Fruit fly (Drosophila melanogaster): ENCODE data around the gene Mulk.

Mulk gene

DNA sequence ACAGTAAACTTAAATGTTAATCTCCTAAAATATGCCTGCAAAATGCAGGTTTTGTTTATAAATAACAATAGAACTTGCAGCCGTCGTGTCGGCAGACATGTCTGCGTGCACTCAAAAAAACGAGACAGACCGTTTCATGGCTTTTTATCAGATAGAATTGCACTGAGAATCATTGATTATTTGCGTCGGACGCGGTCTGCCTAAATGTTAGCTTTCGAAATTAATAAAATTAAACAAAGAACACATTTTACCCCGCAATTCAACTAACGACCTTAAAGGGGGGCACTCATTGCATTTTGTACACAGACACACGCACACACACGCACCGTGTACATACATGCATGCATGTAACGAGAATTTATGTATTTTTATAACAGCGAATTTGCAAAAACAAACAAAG is 7.0 kb downstream of the Mulk start (continued):
- peak; percentile 38; the same call in 1 of the 2 replicates for TF ChIP-seq E2f1 (GFP tag; IDR thresholded peaks at IDR 0.05)
- TF ChIP-seq fu2 (GFP tag; optimal IDR thresholded peaks at IDR 0.05) = no peak
- no peak for TF ChIP-seq ssp (GFP tag; IDR thresholded peaks at IDR 0.05)
- no peak for TF ChIP-seq cato (GFP tag; optimal IDR thresholded peaks at IDR 0.05; ENCODE audit: borderline replicate concordance)
- no peak for TF ChIP-seq CG10274 (GFP tag; optimal IDR thresholded peaks at IDR 0.05)
- peak; percentile 24 for TF ChIP-seq MESR4 (GFP tag; optimal IDR thresholded peaks at IDR 0.05)
- no peak for TF ChIP-seq CG11560 (tag; IDR thresholded peaks at IDR 0.05)
- no peak for TF ChIP-seq toy (GFP tag; IDR thresholded peaks at IDR 0.05)
- no peak for TF ChIP-seq Jarid2 (GFP tag; optimal IDR thresholded peaks at IDR 0.05)
- no peak for TF ChIP-seq zfh2 (GFP tag; optimal IDR thresholded peaks at IDR 0.05)
- no peak for TF ChIP-seq CG14050 (GFP tag; IDR thresholded peaks at IDR 0.05)
- TF ChIP-seq sens (GFP tag) = peak; percentile 93
- peak; percentile 42 for TF ChIP-seq chn (GFP tag; optimal IDR thresholded peaks at IDR 0.05)
- no peak for TF ChIP-seq pnt (GFP tag; optimal IDR thresholded peaks at IDR 0.05)
- TF ChIP-seq tin (GFP tag; optimal IDR thresholded peaks at IDR 0.05) = no peak
- TF ChIP-seq HLH4C (GFP tag; IDR thresholded peaks at IDR 0.05; ENCODE audit: partially characterized antibody) = no peak
- no peak for TF ChIP-seq CG7839 (tag; optimal IDR thresholded peaks at IDR 0.05)
- no peak for TF ChIP-seq Rfx (GFP tag; IDR thresholded peaks at IDR 0.05)
- TF ChIP-seq D19A (tag; optimal IDR thresholded peaks at IDR 0.05) = no peak
- TF ChIP-seq CG32772 (GFP tag; IDR thresholded peaks at IDR 0.05) = no peak
- TF ChIP-seq eve (GFP tag; optimal IDR thresholded peaks at IDR 0.05) = peak in 1 of 2 experiments; percentile 81
- no peak for TF ChIP-seq CG4328 (GFP tag; optimal IDR thresholded peaks at IDR 0.05)
- peak; percentile 1 for TF ChIP-seq en (GFP tag; optimal IDR thresholded peaks at IDR 0.05)
- no peak for TF ChIP-seq CG10462 (GFP tag; optimal IDR thresholded peaks at IDR 0.05)
- TF ChIP-seq CG15479 (GFP tag; optimal IDR thresholded peaks at IDR 0.05) = no peak
- TF ChIP-seq da (GFP tag; optimal IDR thresholded peaks at IDR 0.05) = no peak
- TF ChIP-seq abd-A (tag; optimal IDR thresholded peaks at IDR 0.05) = no peak
- TF ChIP-seq trem (tag; optimal IDR thresholded peaks at IDR 0.05) = no peak
- peak in 1 of 2 experiments; percentile 47 for TF ChIP-seq Pdp1 (GFP tag; optimal IDR thresholded peaks at IDR 0.05)
- TF ChIP-seq CG7357 (GFP tag; IDR thresholded peaks at IDR 0.05) = 0 out of 3 replicates have a peak, but pooled peaks have one; percentile 13
- peak; percentile 28 for TF ChIP-seq phol (tag; optimal IDR thresholded peaks at IDR 0.05)
- no peak for TF ChIP-seq schlank (tag; optimal IDR thresholded peaks at IDR 0.05)
- no peak for TF ChIP-seq CG3847 (GFP tag; IDR thresholded peaks at IDR 0.05)
- no peak for TF ChIP-seq CrebB (tag; optimal IDR thresholded peaks at IDR 0.05)
- no peak for TF ChIP-seq Hr78 (GFP tag; optimal IDR thresholded peaks at IDR 0.05)
- TF ChIP-seq crp (GFP tag; optimal IDR thresholded peaks at IDR 0.05) = no peak
- peak; percentile 14 for TF ChIP-seq Chrac-16 (GFP tag; optimal IDR thresholded peaks at IDR 0.05)
- TF ChIP-seq CG14441 (GFP tag; IDR thresholded peaks at IDR 0.05) = peak; percentile 41; the same call in 1 of the 2 replicates
- TF ChIP-seq Gug (GFP tag; IDR thresholded peaks at IDR 0.05) = no peak
- no peak for TF ChIP-seq Doc2 (GFP tag; IDR thresholded peaks at IDR 0.05)
- TF ChIP-seq HmgZ (tag; optimal IDR thresholded peaks at IDR 0.05) = no peak
- TF ChIP-seq CG4282 (GFP tag; optimal IDR thresholded peaks at IDR 0.05) = no peak
- TF ChIP-seq maf-S (GFP tag; optimal IDR thresholded peaks at IDR 0.05) = no peak
- no peak for TF ChIP-seq nom (GFP tag; optimal IDR thresholded peaks at IDR 0.05)
- TF ChIP-seq fd96Cb (tag; optimal IDR thresholded peaks at IDR 0.05) = no peak
- TF ChIP-seq row (GFP tag; IDR thresholded peaks at IDR 0.05) = peak; percentile 37; the same call in 1 of the 3 replicates
- TF ChIP-seq zf30C (GFP tag; optimal IDR thresholded peaks at IDR 0.05) = peak; percentile 89
- TF ChIP-seq Eip74EF (GFP tag; optimal IDR thresholded peaks at IDR 0.05) = no peak
- TF ChIP-seq Drgx (GFP tag; IDR thresholded peaks at IDR 0.05) = peak; percentile 63
- no peak for TF ChIP-seq MBD-R2 (GFP tag; IDR thresholded peaks at IDR 0.05)
- TF ChIP-seq Ets65A (GFP tag) = peak; percentile 53

All from whole organism, embryonic.